Worm (Caenorhabditis elegans) whole organism, early embryonic: ENCODE results near the gene C49C3.20.

Experiments used
- ets-7 ChIP-seq: sonication (generic microtip); optimal IDR thresholded peaks from 2 replicates; lab custom pipeline; 2016; ENCODE audit warnings: missing genotype, missing genetic modification characterization, missing compliant biosample characterization
- flt-1 ChIP-seq: fragments of 200-800 bp; sonication (Bioruptor generic); IDR thresholded peaks from 2 replicates; pipeline ENCODE4 v1.3.6; 2022; ENCODE audit warnings: missing genetic modification characterization, missing compliant biosample characterization

DNA sequence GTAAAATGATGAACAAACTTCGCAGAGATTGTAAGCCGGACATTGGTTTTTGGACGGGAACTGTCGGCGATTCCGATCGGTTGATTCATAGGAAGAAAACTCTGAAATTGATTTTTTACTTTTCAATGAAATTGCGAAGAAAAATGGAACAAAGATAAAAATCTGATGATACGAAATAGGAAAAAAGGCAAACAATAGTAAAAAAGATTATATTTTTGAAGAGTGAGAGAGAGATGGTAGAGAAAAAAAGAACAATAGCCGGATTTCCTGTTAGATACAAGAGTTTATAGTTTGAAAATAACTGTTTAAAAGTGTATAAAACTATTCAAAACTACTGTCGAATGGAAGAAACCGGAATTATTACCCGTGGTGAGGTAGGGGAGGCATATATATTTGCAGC, 32.2 kb downstream of the C49C3.20 start, which contains the start of gene nra-1:
- TF ChIP-seq ets-7 (tag; lab: Kevin White, UChicago), result no peak
- TF ChIP-seq flt-1 (GFP tag; lab: Robert Waterston, UW), result no peak
